Fruit fly (Drosophila melanogaster) Kc167 (cell line): Measurements from ENCODE around the gene Sgs7.

Source experiments
- Myc ChIP-seq: fragments of >200 bp; optimal IDR thresholded peaks from 2 replicates; lab custom pipeline; 2017; ENCODE audit warnings: missing external identifiers
- h ChIP-seq: fragments of >200 bp; optimal IDR thresholded peaks from 3 replicates; lab custom pipeline; 2018; ENCODE audit warnings: missing external identifiers
- insv ChIP-seq: fragments of >200 bp; optimal IDR thresholded peaks from 3 replicates; lab custom pipeline; 2018; ENCODE audit warnings: missing external identifiers
- psq ChIP-seq: fragments of >200 bp; optimal IDR thresholded peaks from 2 replicates; lab custom pipeline; 2017; ENCODE audit warnings: missing external identifiers
- ttk ChIP-seq: sonication (Bioruptor generic); optimal IDR thresholded peaks from 2 replicates; lab custom pipeline; 2017; ENCODE audit warnings: missing external identifiers

- TF ChIP-seq Myc (no peak), ttk (lab: Kevin White, UChicago) (no peak), h (lab: Kevin White, UChicago) (no peak), psq (no peak), insv (lab: Kevin White, UChicago) (no peak)
Measured at dm6 chr3L:11515349-11516079, 5.9 kb downstream of the Sgs7 start.
